Fruit fly (Drosophila melanogaster) whole organism, embryonic: Measurements from ENCODE around the gene CG9667.

ENCODE experiments used
- Ada2b ChIP-seq: fragments of 200-800 bp; sonication (Bioruptor generic); IDR thresholded peaks from 2 replicates; pipeline ENCODE4 v1.3.6; 2022; ENCODE audit warnings: missing biosample characterization, missing genetic modification characterization
- B-H1 ChIP-seq: fragments of 200-800 bp; sonication (Bioruptor generic); IDR thresholded peaks from 3 replicates; pipeline ENCODE4 v1.3.6; 2022; ENCODE audit warnings: missing biosample characterization, missing genetic modification characterization
- B-H2 ChIP-seq: fragments of 200-800 bp; sonication (Bioruptor generic); optimal IDR thresholded peaks from 2 replicates; lab custom pipeline; 2018; ENCODE audit warnings: missing biosample characterization, mild to moderate bottlenecking, missing genetic modification characterization
- Bdp1 ChIP-seq: fragments of 200-800 bp; sonication (Bioruptor generic); optimal IDR thresholded peaks from 3 replicates; lab custom pipeline; 2016; ENCODE audit warnings: missing biosample characterization, missing genetic modification characterization
- CG11247 ChIP-seq: fragments of 200-800 bp; sonication (Bioruptor generic); IDR thresholded peaks from 2 replicates; pipeline ENCODE4 v1.3.6; 2022; ENCODE audit warnings: missing biosample characterization, missing genetic modification characterization
- CG14965 ChIP-seq: fragments of 200-800 bp; sonication (Bioruptor generic); optimal IDR thresholded peaks from 2 replicates; lab custom pipeline; 2016; ENCODE audit warnings: missing biosample characterization, missing genetic modification characterization, borderline replicate concordance
- CG17612 ChIP-seq: fragments of 200-800 bp; sonication (Bioruptor generic); IDR thresholded peaks from 2 replicates; pipeline ENCODE4 v1.3.6; 2022; ENCODE audit warnings: missing biosample characterization, missing genetic modification characterization
- CG18011 ChIP-seq: fragments of 200-800 bp; sonication (Bioruptor generic); optimal IDR thresholded peaks from 2 replicates; lab custom pipeline; 2017; ENCODE audit warnings: missing biosample characterization, missing genetic modification characterization, mild to moderate bottlenecking, moderate library complexity, missing genotype
- CG2116 ChIP-seq: fragments of 200-800 bp; sonication (Bioruptor generic); optimal IDR thresholded peaks from 3 replicates; lab custom pipeline; 2018; ENCODE audit warnings: missing biosample characterization, mild to moderate bottlenecking, missing genetic modification characterization
- CG2199 ChIP-seq: fragments of 200-800 bp; sonication (Bioruptor generic); IDR thresholded peaks from 3 replicates; pipeline ENCODE4 v1.3.6; 2022; ENCODE audit warnings: missing biosample characterization, missing genetic modification characterization
- CG2678 ChIP-seq: fragments of 200-800 bp; sonication (Bioruptor generic); optimal IDR thresholded peaks from 3 replicates; lab custom pipeline; 2019; ENCODE audit warnings: missing biosample characterization, mild to moderate bottlenecking, missing genetic modification characterization, moderate library complexity
- CG32772 ChIP-seq: fragments of 200-800 bp; sonication (Bioruptor generic); IDR thresholded peaks from 2 replicates; pipeline ENCODE4 v1.3.6; 2022; ENCODE audit warnings: missing biosample characterization, missing genetic modification characterization
- CG4730 ChIP-seq: fragments of 200-800 bp; sonication (Bioruptor generic); IDR thresholded peaks from 2 replicates; pipeline ENCODE4 v1.3.6; 2022; ENCODE audit warnings: missing biosample characterization, missing genetic modification characterization
- CG4854 ChIP-seq: fragments of 200-800 bp; sonication (Bioruptor generic); optimal IDR thresholded peaks from 2 replicates; lab custom pipeline; 2016; ENCODE audit warnings: missing biosample characterization, missing genetic modification characterization, inconsistent platforms
- CG7372 ChIP-seq: fragments of 200-800 bp; sonication (Bioruptor generic); IDR thresholded peaks from 2 replicates; pipeline ENCODE4 v1.3.6; 2022; ENCODE audit warnings: missing biosample characterization, missing genetic modification characterization
- CG7745 ChIP-seq: fragments of 200-800 bp; sonication (Bioruptor generic); optimal IDR thresholded peaks from 2 replicates; lab custom pipeline; 2018; ENCODE audit warnings: missing biosample characterization, mild to moderate bottlenecking, missing genetic modification characterization, moderate library complexity
- CG7987 ChIP-seq: fragments of 200-800 bp; sonication (Bioruptor generic); optimal IDR thresholded peaks from 2 replicates; lab custom pipeline; 2018; ENCODE audit warnings: missing biosample characterization, mild to moderate bottlenecking, missing genetic modification characterization, moderate library complexity
- CG9215 ChIP-seq: fragments of 200-800 bp; sonication (Bioruptor generic); IDR thresholded peaks from 2 replicates; pipeline ENCODE4 v1.3.6; 2022; ENCODE audit warnings: missing biosample characterization, missing genetic modification characterization
- Chrac-16 ChIP-seq: fragments of 200-800 bp; sonication (Bioruptor generic); optimal IDR thresholded peaks from 3 replicates; lab custom pipeline; 2016; ENCODE audit warnings: missing biosample characterization, missing genetic modification characterization
- CrebB ChIP-seq: fragments of 200-800 bp; sonication (Bioruptor generic); optimal IDR thresholded peaks from 3 replicates; lab custom pipeline; 2018; ENCODE audit warnings: missing biosample characterization, mild to moderate bottlenecking, missing genetic modification characterization
- D19B ChIP-seq: fragments of 200-800 bp; sonication (Bioruptor generic); optimal IDR thresholded peaks from 2 replicates; lab custom pipeline; 2017; ENCODE audit warnings: missing biosample characterization, mild to moderate bottlenecking, missing genetic modification characterization
- Dll ChIP-seq: fragments of 200-800 bp; sonication (Bioruptor generic); IDR thresholded peaks from 4 replicates; pipeline ENCODE4 v1.3.6; 2022; ENCODE audit warnings: missing biosample characterization, missing genetic modification characterization; ENCODE audit not compliant: partially characterized antibody
- Ets65A ChIP-seq: fragments of 200-800 bp; sonication (Bioruptor generic); peaks from one replicate; lab custom pipeline; 2016; ENCODE audit warnings: missing biosample characterization, missing genetic modification characterization
- H15 ChIP-seq: fragments of 200-800 bp; sonication (Bioruptor generic); IDR thresholded peaks from 3 replicates; pipeline ENCODE4 v1.3.6; 2022; ENCODE audit warnings: missing biosample characterization, missing genetic modification characterization
- HmgZ ChIP-seq: fragments of 200-800 bp; sonication (Bioruptor generic); optimal IDR thresholded peaks from 2 replicates; lab custom pipeline; 2018; ENCODE audit warnings: missing biosample characterization, mild to moderate bottlenecking, missing genetic modification characterization
- Lpt ChIP-seq: fragments of >200 bp; optimal IDR thresholded peaks from 2 replicates; lab custom pipeline; 2018; ENCODE audit warnings: missing biosample characterization, missing genetic modification characterization
- Med ChIP-seq: fragments of 200-800 bp; sonication (Bioruptor generic); peaks from one replicate; lab custom pipeline; 2016; ENCODE audit warnings: missing biosample characterization, missing genetic modification characterization, mild to moderate bottlenecking, inconsistent platforms, moderate library complexity
- Scr ChIP-seq: fragments of 200-800 bp; sonication (Bioruptor generic); IDR thresholded peaks from 2 replicates; pipeline ENCODE4 v1.3.6; 2022; ENCODE audit warnings: missing biosample characterization, missing genetic modification characterization; ENCODE audit not compliant: partially characterized antibody
- Spps ChIP-seq: fragments of 200-800 bp; sonication (Bioruptor generic); optimal IDR thresholded peaks from 2 replicates; lab custom pipeline; 2018; ENCODE audit warnings: missing biosample characterization, mild to moderate bottlenecking, missing genetic modification characterization
- abd-A ChIP-seq: fragments of 200-800 bp; sonication (Bioruptor generic); optimal IDR thresholded peaks from 3 replicates; lab custom pipeline; 2019; ENCODE audit warnings: missing biosample characterization, mild to moderate bottlenecking, missing genetic modification characterization, moderate library complexity
- amos ChIP-seq: fragments of 200-800 bp; sonication (Bioruptor generic); IDR thresholded peaks from 2 replicates; pipeline ENCODE4 v1.3.6; 2022; ENCODE audit warnings: missing biosample characterization, missing genetic modification characterization; ENCODE audit not compliant: partially characterized antibody
- chm ChIP-seq: fragments of 200-800 bp; sonication (Bioruptor generic); IDR thresholded peaks from 2 replicates; pipeline ENCODE4 v1.3.6; 2022; ENCODE audit warnings: missing biosample characterization, missing genetic modification characterization
- da ChIP-seq: fragments of 200-800 bp; sonication (Bioruptor generic); optimal IDR thresholded peaks from 2 replicates; lab custom pipeline; 2016; ENCODE audit warnings: missing biosample characterization, missing genetic modification characterization
- dimm ChIP-seq: fragments of 200-800 bp; sonication (Bioruptor generic); IDR thresholded peaks from 2 replicates; pipeline ENCODE4 v1.3.6; 2022; ENCODE audit warnings: missing biosample characterization, missing genetic modification characterization
- eve ChIP-seq, 2 experiments: fragments of >200 bp; optimal IDR thresholded peaks; 2 replicates each; lab custom pipeline; 2017; ENCODE audit warnings: missing biosample characterization in 2 of 2, missing genetic modification characterization in 2 of 2
- fd64A ChIP-seq: fragments of 200-800 bp; sonication (Bioruptor generic); optimal IDR thresholded peaks from 3 replicates; lab custom pipeline; 2018; ENCODE audit warnings: missing biosample characterization, mild to moderate bottlenecking, missing genetic modification characterization
- ind ChIP-seq: fragments of 200-800 bp; sonication (Bioruptor generic); optimal IDR thresholded peaks from 3 replicates; lab custom pipeline; 2016; ENCODE audit warnings: missing biosample characterization, missing genetic modification characterization
- kni ChIP-seq: fragments of 200-800 bp; sonication (Bioruptor generic); optimal IDR thresholded peaks from 3 replicates; lab custom pipeline; 2017; ENCODE audit warnings: mild to moderate bottlenecking, missing biosample characterization, missing genetic modification reagents, missing genetic modification characterization
- lola ChIP-seq, 3 experiments: fragments of >200 bp in 2 of 3; fragments of 200-800 bp in 1 of 3; sonication (Bioruptor generic) in 1 of 3; optimal IDR thresholded peaks; 2 replicates each; lab custom pipeline; 2017 to 2019; ENCODE audit warnings: missing biosample characterization in 3 of 3, missing genetic modification characterization in 3 of 3, mild to moderate bottlenecking in 1 of 3, moderate library complexity in 1 of 3
- nau ChIP-seq: fragments of 200-800 bp; sonication (Bioruptor generic); optimal IDR thresholded peaks from 3 replicates; lab custom pipeline; 2017; ENCODE audit warnings: missing biosample characterization, mild to moderate bottlenecking, missing genetic modification characterization, missing genetic modification reagents
- nerfin-1 ChIP-seq: fragments of 200-800 bp; sonication (Bioruptor generic); optimal IDR thresholded peaks from 3 replicates; lab custom pipeline; 2019; ENCODE audit warnings: missing biosample characterization, mild to moderate bottlenecking, missing genetic modification characterization, moderate library complexity
- onecut ChIP-seq: fragments of 200-800 bp; sonication (Bioruptor generic); IDR thresholded peaks from 2 replicates; pipeline ENCODE4 v1.3.6; 2022; ENCODE audit warnings: missing biosample characterization, missing genetic modification characterization
- phol ChIP-seq: fragments of 200-800 bp; sonication (Bioruptor generic); optimal IDR thresholded peaks from 3 replicates; lab custom pipeline; 2018; ENCODE audit warnings: missing biosample characterization, mild to moderate bottlenecking, missing genetic modification characterization, moderate library complexity
- ro ChIP-seq: fragments of 200-800 bp; sonication (Bioruptor generic); IDR thresholded peaks from 2 replicates; pipeline ENCODE4 v1.3.6; 2022; ENCODE audit warnings: missing biosample characterization, missing genetic modification characterization
- sens ChIP-seq: fragments of 200-800 bp; sonication (Bioruptor generic); peaks from one replicate; lab custom pipeline; 2016; ENCODE audit warnings: missing biosample characterization, missing genetic modification characterization
- seq ChIP-seq: fragments of 200-800 bp; sonication (Bioruptor generic); IDR thresholded peaks from 2 replicates; pipeline ENCODE4 v1.3.6; 2022; ENCODE audit warnings: missing biosample characterization, missing genetic modification characterization
- slou ChIP-seq: fragments of 200-800 bp; sonication (Bioruptor generic); optimal IDR thresholded peaks from 3 replicates; lab custom pipeline; 2016; ENCODE audit warnings: missing biosample characterization, missing genetic modification characterization
- unpg ChIP-seq: fragments of 200-800 bp; sonication (Bioruptor generic); optimal IDR thresholded peaks from 3 replicates; lab custom pipeline; 2018; ENCODE audit warnings: missing biosample characterization, mild to moderate bottlenecking, missing genetic modification characterization, moderate library complexity
- vvl ChIP-seq: fragments of 200-800 bp; sonication (Bioruptor generic); IDR thresholded peaks from 2 replicates; pipeline ENCODE4 v1.3.6; 2022; ENCODE audit warnings: missing biosample characterization, missing genetic modification characterization
- z ChIP-seq: fragments of 200-800 bp; sonication (Bioruptor generic); IDR thresholded peaks from 3 replicates; pipeline ENCODE4 v1.3.6; 2022; ENCODE audit warnings: missing biosample characterization, missing genetic modification characterization

The CG9667 gene

dm6 chr3R:8149003-8149402 is 22.8 kb upstream of the CG9667 start:
- TF ChIP-seq onecut (GFP tag; lab: Robert Waterston, UW): no peak
- peak; percentile 75 for TF ChIP-seq Ets65A

DNA sequence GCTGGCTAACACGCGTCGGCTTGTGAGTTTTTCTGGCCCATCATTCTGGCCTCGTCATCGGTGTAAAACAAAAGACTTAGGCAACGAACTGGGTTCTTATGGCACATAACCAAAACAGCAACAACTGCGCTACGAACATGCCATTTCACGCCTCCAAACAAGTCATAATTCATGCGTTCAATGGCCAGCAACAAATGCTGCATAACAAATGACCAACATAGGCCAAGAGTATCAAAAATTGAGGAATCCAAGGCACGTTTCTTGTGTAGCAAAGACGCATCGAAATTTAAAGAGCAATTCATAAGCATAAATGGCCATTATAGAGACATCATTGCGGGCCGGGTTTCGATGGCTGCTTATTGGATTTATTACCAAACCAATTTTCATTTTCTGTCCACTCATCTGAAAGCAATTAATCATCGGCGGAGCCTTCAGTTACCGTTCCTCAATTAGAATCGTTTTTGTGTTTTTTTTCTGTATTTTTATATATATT is 20.8 kb upstream of the CG9667 start:
- TF ChIP-seq seq (GFP tag; lab: Robert Waterston, UW) (no peak), ro (GFP tag; lab: Robert Waterston, UW) (no peak), CG14965 (no peak), Med (GFP tag; lab: Kevin White, UChicago) (peak; percentile 19), kni (GFP tag; lab: Kevin White, UChicago) (peak; percentile 45), dimm (GFP tag; lab: Robert Waterston, UW) (no peak), CG7745 (tag; lab: Kevin White, UChicago) (no peak), fd64A (no peak), z (no peak), CG4730 (GFP tag; lab: Robert Waterston, UW) (no peak), Ets65A (peak; percentile 56), CG7372 (GFP tag; lab: Robert Waterston, UW) (no peak), CG18011 (GFP tag; lab: Kevin White, UChicago) (no peak), Scr (GFP tag; lab: Robert Waterston, UW) (no peak), da (no peak), CG2199 (GFP tag; lab: Robert Waterston, UW) (peak; percentile 98), Ada2b (GFP tag; lab: Robert Waterston, UW) (no peak), CG2116 (no peak), Dll (no peak), sens (GFP tag; lab: Kevin White, UChicago) (peak; percentile 4), Chrac-16 (GFP tag; lab: Kevin White, UChicago) (no peak), chm (GFP tag; lab: Robert Waterston, UW) (no peak), CG9215 (GFP tag; lab: Robert Waterston, UW) (no peak), CG7987 (no peak), Lpt (GFP tag; lab: Kevin White, UChicago) (no peak), CrebB (tag; lab: Kevin White, UChicago) (no peak), lola (GFP tag; optimal IDR thresholded peaks at IDR 0.05; lab: Kevin White, UChicago) (no peak), phol (tag; lab: Kevin White, UChicago) (no peak), CG4854 (GFP tag; lab: Kevin White, UChicago) (no peak), Bdp1 (no peak), unpg (no peak), slou (no peak), H15 (no peak), abd-A (tag; lab: Kevin White, UChicago) (peak; percentile 31), HmgZ (tag; lab: Kevin White, UChicago) (no peak), eve (GFP tag; optimal IDR thresholded peaks at IDR 0.05; lab: Kevin White, UChicago) (no peak), CG32772 (GFP tag; lab: Robert Waterston, UW) (no peak), CG11247 (GFP tag; lab: Robert Waterston, UW) (peak; percentile 48; the same call in 1 of the 2 replicates), nerfin-1 (tag; lab: Kevin White, UChicago) (no peak), Spps (tag; lab: Kevin White, UChicago) (no peak), amos (no peak), B-H1 (no peak), CG2678 (no peak), D19B (GFP tag; lab: Kevin White, UChicago) (no peak), vvl (GFP tag; lab: Robert Waterston, UW) (peak; percentile 55; the same call in 1 of the 2 replicates), CG17612 (GFP tag; lab: Robert Waterston, UW) (no peak), B-H2 (GFP tag; lab: Kevin White, UChicago) (no peak), ind (no peak), nau (GFP tag; lab: Kevin White, UChicago) (no peak)
